Worm (Caenorhabditis elegans) whole organism, young adult: ENCODE measurements around the gene K08B5.1.

Experiments
- D2030.7 ChIP-seq: fragments of 200-800 bp; sonication (Bioruptor generic); IDR thresholded peaks from 2 replicates; pipeline ENCODE4 v1.3.6; 2022; ENCODE audit warnings: missing genetic modification reagents, missing genetic modification characterization, missing compliant biosample characterization
- F37B4.10 ChIP-seq: fragments of 200-800 bp; sonication (Bioruptor generic); IDR thresholded peaks from 2 replicates; pipeline ENCODE4 v1.3.6; 2022; ENCODE audit warnings: missing genetic modification characterization, missing compliant biosample characterization
- F49E8.2 ChIP-seq: sonication (generic microtip); optimal IDR thresholded peaks from 3 replicates; lab custom pipeline; 2017; ENCODE audit warnings: missing genetic modification characterization, mild to moderate bottlenecking, missing compliant biosample characterization, antibody characterized with exemption, moderate library complexity; ENCODE audit not compliant: insufficient read depth
- F57A8.1 ChIP-seq: fragments of 200-800 bp; sonication (Bioruptor generic); optimal IDR thresholded peaks from 2 replicates; lab custom pipeline; 2018; ENCODE audit warnings: mild to moderate bottlenecking, missing genetic modification characterization, moderate library complexity, missing compliant biosample characterization
- T26A5.8 ChIP-seq: sonication (generic microtip); optimal IDR thresholded peaks from 2 replicates; lab custom pipeline; 2016; ENCODE audit warnings: missing genetic modification characterization, missing compliant biosample characterization
- aptf-3 ChIP-seq: fragments of 200-800 bp; sonication (Bioruptor generic); IDR thresholded peaks from 2 replicates; pipeline ENCODE4 v1.3.6; 2022; ENCODE audit warnings: missing genetic modification characterization, missing compliant biosample characterization
- attf-3 ChIP-seq: fragments of 200-800 bp; sonication (Bioruptor generic); conservative IDR thresholded peaks from 2 replicates; pipeline ENCODE4 v1.3.6; 2022; ENCODE audit warnings: missing genetic modification reagents, missing genetic modification characterization, missing compliant biosample characterization
- attf-5 ChIP-seq: fragments of 200-800 bp; sonication (Bioruptor generic); optimal IDR thresholded peaks from 2 replicates; lab custom pipeline; 2018; ENCODE audit warnings: mild to moderate bottlenecking, missing genetic modification characterization, missing compliant biosample characterization
- ceh-40 ChIP-seq: fragments of 200-800 bp; sonication (Bioruptor generic); IDR thresholded peaks from 2 replicates; pipeline ENCODE4 v1.3.6; 2022; ENCODE audit warnings: missing genetic modification characterization, missing compliant biosample characterization
- ceh-79 ChIP-seq: sonication (generic microtip); optimal IDR thresholded peaks from 2 replicates; lab custom pipeline; 2017; ENCODE audit warnings: mild to moderate bottlenecking, missing genetic modification characterization, missing compliant biosample characterization
- die-1 ChIP-seq: sonication (generic microtip); optimal IDR thresholded peaks from 2 replicates; lab custom pipeline; 2016; ENCODE audit warnings: missing genotype, mild to moderate bottlenecking, missing genetic modification characterization, missing compliant biosample characterization
- dox-1 ChIP-seq: fragments of 200-800 bp; sonication (Bioruptor generic); IDR thresholded peaks from 2 replicates; pipeline ENCODE4 v1.3.6; 2022; ENCODE audit warnings: missing genetic modification reagents, missing genetic modification characterization, missing compliant biosample characterization
- egl-18 ChIP-seq: fragments of 200-800 bp; sonication (Bioruptor generic); IDR thresholded peaks from 2 replicates; pipeline ENCODE4 v1.3.6; 2022; ENCODE audit warnings: missing genetic modification reagents, missing genetic modification characterization, missing compliant biosample characterization
- egrh-3 ChIP-seq: fragments of 200-800 bp; sonication (Bioruptor generic); IDR thresholded peaks from 2 replicates; pipeline ENCODE4 v1.3.6; 2022; ENCODE audit warnings: missing genetic modification reagents, missing genetic modification characterization, missing compliant biosample characterization
- gei-17 ChIP-seq: fragments of 200-800 bp; sonication (Bioruptor generic); optimal IDR thresholded peaks from 2 replicates; lab custom pipeline; 2018; ENCODE audit warnings: mild to moderate bottlenecking, missing genetic modification characterization, missing compliant biosample characterization
- him-1 ChIP-seq: sonication (generic microtip); optimal IDR thresholded peaks from 2 replicates; lab custom pipeline; 2016; ENCODE audit warnings: missing genotype, missing genetic modification reagents, missing genetic modification characterization, missing compliant biosample characterization
- hmg-1.2 ChIP-seq: fragments of 200-800 bp; sonication (Bioruptor generic); IDR thresholded peaks from 2 replicates; pipeline ENCODE4 v1.3.6; 2022; ENCODE audit warnings: missing genetic modification reagents, missing genetic modification characterization, missing compliant biosample characterization
- lin-26 ChIP-seq: fragments of 200-800 bp; sonication (Bioruptor generic); IDR thresholded peaks from 2 replicates; pipeline ENCODE4 v1.3.6; 2022; ENCODE audit warnings: missing genetic modification reagents, missing genetic modification characterization, missing compliant biosample characterization
- lin-40 ChIP-seq: sonication (generic microtip); optimal IDR thresholded peaks from 2 replicates; lab custom pipeline; 2016; ENCODE audit warnings: missing genetic modification characterization, mild to moderate bottlenecking, missing compliant biosample characterization, missing genotype, missing genetic modification reagents
- lir-1 ChIP-seq: fragments of 200-800 bp; sonication (Bioruptor generic); conservative IDR thresholded peaks from 2 replicates; pipeline ENCODE4 v1.3.6; 2022; ENCODE audit warnings: missing genetic modification reagents, missing genetic modification characterization, missing compliant biosample characterization
- madf-10 ChIP-seq: sonication (generic microtip); optimal IDR thresholded peaks from 2 replicates; lab custom pipeline; 2016; ENCODE audit warnings: mild to moderate bottlenecking, missing genetic modification characterization, missing compliant biosample characterization
- mel-28 ChIP-seq: sonication (generic microtip); optimal IDR thresholded peaks from 2 replicates; lab custom pipeline; 2016; ENCODE audit warnings: borderline replicate concordance, mild to moderate bottlenecking, missing genetic modification characterization, missing compliant biosample characterization
- mes-4 ChIP-seq: sonication (generic microtip); optimal IDR thresholded peaks from 2 replicates; lab custom pipeline; 2016; ENCODE audit warnings: missing genotype, missing genetic modification characterization, missing compliant biosample characterization
- nfya-2 ChIP-seq: fragments of 200-800 bp; sonication (Bioruptor generic); IDR thresholded peaks from 2 replicates; pipeline ENCODE4 v1.3.6; 2022; ENCODE audit warnings: missing genetic modification reagents, missing genetic modification characterization, missing compliant biosample characterization
- nhr-80 ChIP-seq: sonication (generic microtip); optimal IDR thresholded peaks from 2 replicates; lab custom pipeline; 2016; ENCODE audit warnings: missing genetic modification characterization, missing compliant biosample characterization
- nhr-90 ChIP-seq: sonication (generic microtip); optimal IDR thresholded peaks from 2 replicates; lab custom pipeline; 2016; ENCODE audit warnings: missing genotype, mild to moderate bottlenecking, missing genetic modification characterization, missing compliant biosample characterization
- rec-8 ChIP-seq, 2 experiments: sonication (generic microtip); optimal IDR thresholded peaks; 2 replicates each; lab custom pipeline; 2016; ENCODE audit warnings: mild to moderate bottlenecking in 2 of 2, missing genetic modification characterization in 2 of 2, missing genetic modification reagents in 2 of 2, missing genotype in 2 of 2, missing biosample characterization in 1 of 2, missing compliant biosample characterization in 1 of 2, moderate library complexity in 1 of 2
- repo-1 ChIP-seq: sonication (generic microtip); optimal IDR thresholded peaks from 2 replicates; lab custom pipeline; 2017; ENCODE audit warnings: mild to moderate bottlenecking, missing genetic modification characterization, missing compliant biosample characterization
- sdz-38 ChIP-seq: sonication (generic microtip); optimal IDR thresholded peaks from 2 replicates; lab custom pipeline; 2016; ENCODE audit warnings: missing genotype, missing genetic modification characterization, missing compliant biosample characterization
- snpc-1.1 ChIP-seq: sonication (generic microtip); optimal IDR thresholded peaks from 2 replicates; lab custom pipeline; 2017; ENCODE audit warnings: missing genetic modification characterization, mild to moderate bottlenecking, missing compliant biosample characterization, antibody characterized with exemption, moderate library complexity, missing genotype, missing genetic modification reagents; ENCODE audit not compliant: insufficient read depth
- snpc-3.4 ChIP-seq: sonication (generic microtip); optimal IDR thresholded peaks from 2 replicates; lab custom pipeline; 2017; ENCODE audit warnings: missing genetic modification characterization, mild to moderate bottlenecking, missing compliant biosample characterization, antibody characterized with exemption, moderate library complexity, missing genotype, missing genetic modification reagents
- snpc-4 ChIP-seq, 5 experiments: fragments of 150-350 bp in 1 of 5; sonication (generic microtip) in 4 of 5; optimal IDR thresholded peaks; 2 replicates each; lab custom pipeline; 2014 to 2018; ENCODE audit warnings: missing genetic modification characterization in 5 of 5, missing biosample characterization in 3 of 5, antibody characterized with exemption in 2 of 5, mild to moderate bottlenecking in 2 of 5, missing compliant biosample characterization in 2 of 5, missing genotype in 2 of 5, moderate library complexity in 2 of 5, missing genetic modification reagents in 1 of 5
- tbp1 ChIP-seq: fragments of 200-800 bp; sonication (Bioruptor generic); optimal IDR thresholded peaks from 2 replicates; lab custom pipeline; 2018; ENCODE audit warnings: mild to moderate bottlenecking, missing genetic modification characterization, missing compliant biosample characterization
- tbx-9 ChIP-seq: sonication (generic microtip); optimal IDR thresholded peaks from 2 replicates; lab custom pipeline; 2016; ENCODE audit warnings: borderline replicate concordance, missing genetic modification characterization, inconsistent platforms, missing compliant biosample characterization
- zfh-2 ChIP-seq: fragments of 200-800 bp; sonication (Bioruptor generic); conservative IDR thresholded peaks from 2 replicates; pipeline ENCODE4 v1.3.6; 2022; ENCODE audit warnings: missing genetic modification reagents, missing genetic modification characterization, missing compliant biosample characterization
- zim-3 ChIP-seq: sonication (generic microtip); optimal IDR thresholded peaks from 2 replicates; lab custom pipeline; 2017; ENCODE audit warnings: mild to moderate bottlenecking, missing genetic modification characterization, moderate library complexity, missing compliant biosample characterization
- ztf-22 ChIP-seq: fragments of 200-800 bp; sonication (Bioruptor generic); optimal IDR thresholded peaks from 2 replicates; lab custom pipeline; 2018; ENCODE audit warnings: mild to moderate bottlenecking, missing genetic modification characterization, moderate library complexity, missing compliant biosample characterization
- ztf-28 ChIP-seq: fragments of 200-800 bp; sonication (Bioruptor generic); IDR thresholded peaks from 2 replicates; pipeline ENCODE4 v1.3.6; 2022; ENCODE audit warnings: missing genetic modification reagents, missing genetic modification characterization, missing compliant biosample characterization

Gene K08B5.1

ce11 chrX:16571877-16572276 is 13.6 kb downstream of the K08B5.1 start:
- no peak for TF ChIP-seq mes-4
- TF ChIP-seq lir-1 = no peak
- TF ChIP-seq snpc-4 (GFP tag; optimal IDR thresholded peaks at IDR 0.05; lab: Kevin White, UChicago) = no peak
- TF ChIP-seq snpc-4 (tag; optimal IDR thresholded peaks at IDR 0.05; lab: Kevin White, UChicago) = peak in 2 of 4 experiments; percentile 1 to 72
- no peak for TF ChIP-seq die-1 (tag; lab: Kevin White, UChicago)

- TF ChIP-seq sdz-38 (tag; lab: Kevin White, UChicago) (no peak), zim-3 (tag; lab: Kevin White, UChicago) (no peak), tbx-9 (tag; lab: Kevin White, UChicago) (no peak), attf-3 (no peak), nhr-90 (tag; lab: Kevin White, UChicago) (no peak), nhr-80 (tag; lab: Kevin White, UChicago) (no peak), F57A8.1 (GFP tag; lab: Kevin White, UChicago) (no peak), F49E8.2 (tag; lab: Kevin White, UChicago) (no peak), dox-1 (GFP tag; lab: Robert Waterston, UW) (no peak), egl-18 (GFP tag; lab: Robert Waterston, UW) (no peak), aptf-3 (no peak), ceh-40 (GFP tag; lab: Robert Waterston, UW) (no peak), attf-5 (GFP tag; lab: Kevin White, UChicago) (no peak), mel-28 (tag; lab: Kevin White, UChicago) (no peak)
Measured at ce11 chrX:16574303-16574702, 16.1 kb downstream of the K08B5.1 start.

DNA sequence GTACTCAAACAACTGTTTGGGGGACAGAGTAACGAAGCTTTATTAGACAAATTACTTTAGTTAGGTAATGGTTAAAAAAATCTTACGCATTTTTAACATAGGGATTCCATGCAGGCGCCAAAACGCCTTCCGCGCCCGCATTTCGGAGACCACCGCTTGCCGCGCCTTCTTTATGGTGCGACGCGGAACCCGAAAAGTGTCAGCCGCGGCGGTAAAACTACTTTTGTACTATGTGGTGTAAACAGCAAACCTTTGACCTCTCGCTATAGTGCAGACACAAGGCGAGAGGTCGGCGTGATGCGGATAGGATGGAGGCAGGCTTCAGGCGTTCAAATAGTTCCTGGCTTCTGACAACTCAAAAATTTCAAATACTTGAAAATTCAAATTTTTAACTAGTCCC is 17.0 kb downstream of the K08B5.1 start:
- TF ChIP-seq snpc-1.1 (tag; lab: Kevin White, UChicago) (peak; percentile 77), snpc-4 (GFP tag; optimal IDR thresholded peaks at IDR 0.05; lab: Kevin White, UChicago) (peak; percentile 74), snpc-4 (tag; optimal IDR thresholded peaks at IDR 0.05; lab: Kevin White, UChicago) (peak in 3 of 4 experiments; percentile 48 to 89 (median 83)), egrh-3 (no peak), hmg-1.2 (GFP tag; lab: Robert Waterston, UW) (peak; percentile 32; the same call in 1 of the 2 replicates)

- TF ChIP-seq gei-17 (GFP tag; lab: Kevin White, UChicago) (no peak), zfh-2 (GFP tag; lab: Robert Waterston, UW) (peak; percentile 65)
- TF ChIP-seq, all 124 proteins: peak for 1
Measured at ce11 chrX:16579303-16579795, 21.1 kb downstream of the K08B5.1 start, which contains the start of gene ser-1. ser-1 (plus strand) TSS chrX:16579745.

- TF ChIP-seq lin-40 (tag; lab: Kevin White, UChicago) (no peak), F49E8.2 (tag; lab: Kevin White, UChicago) (no peak), ztf-28 (GFP tag; lab: Robert Waterston, UW) (no peak), D2030.7 (no peak), tbp1 (GFP tag; lab: Kevin White, UChicago) (no peak), nfya-2 (no peak), ceh-79 (no peak), snpc-3.4 (tag; lab: Kevin White, UChicago) (no peak), madf-10 (no peak), rec-8 (tag; optimal IDR thresholded peaks at IDR 0.05; lab: Kevin White, UChicago) (no peak), ztf-22 (GFP tag; lab: Kevin White, UChicago) (no peak), lin-26 (GFP tag; lab: Robert Waterston, UW) (no peak), T26A5.8 (tag; lab: Kevin White, UChicago) (no peak), him-1 (tag; lab: Kevin White, UChicago) (no peak), repo-1 (tag; lab: Kevin White, UChicago) (no peak), F57A8.1 (GFP tag; lab: Kevin White, UChicago) (no peak), F37B4.10 (GFP tag; lab: Robert Waterston, UW) (no peak), die-1 (tag; lab: Kevin White, UChicago) (no peak)
Measured at ce11 chrX:16588102-16588501, 29.9 kb downstream of the K08B5.1 start.
